Worm (Caenorhabditis elegans) whole organism, young adult: Measurements from ENCODE around the gene fbxl-5.

Experiments used
- B0019.2 ChIP-seq: fragments of 200-800 bp; sonication (Bioruptor generic); conservative IDR thresholded peaks from 2 replicates; pipeline ENCODE4 v1.3.6; 2022; ENCODE audit warnings: missing genetic modification reagents, missing genetic modification characterization, missing compliant biosample characterization
- B0336.3 ChIP-seq: fragments of 200-800 bp; sonication (Bioruptor generic); IDR thresholded peaks from 2 replicates; pipeline ENCODE4 v1.3.6; 2022; ENCODE audit warnings: missing genetic modification characterization, missing compliant biosample characterization
- C17E4.6 ChIP-seq: fragments of 200-800 bp; sonication (Bioruptor generic); IDR thresholded peaks from 2 replicates; pipeline ENCODE4 v1.3.6; 2022; ENCODE audit warnings: missing genetic modification reagents, missing genetic modification characterization, missing compliant biosample characterization
- D2030.7 ChIP-seq: fragments of 200-800 bp; sonication (Bioruptor generic); IDR thresholded peaks from 2 replicates; pipeline ENCODE4 v1.3.6; 2022; ENCODE audit warnings: missing genetic modification reagents, missing genetic modification characterization, missing compliant biosample characterization
- F23B12.7 ChIP-seq: sonication (generic microtip); optimal IDR thresholded peaks from 2 replicates; lab custom pipeline; 2017; ENCODE audit warnings: missing genetic modification characterization, mild to moderate bottlenecking, missing compliant biosample characterization, antibody characterized with exemption, moderate library complexity; ENCODE audit not compliant: insufficient read depth
- F49E8.2 ChIP-seq: sonication (generic microtip); optimal IDR thresholded peaks from 3 replicates; lab custom pipeline; 2017; ENCODE audit warnings: missing genetic modification characterization, mild to moderate bottlenecking, missing compliant biosample characterization, antibody characterized with exemption, moderate library complexity; ENCODE audit not compliant: insufficient read depth
- K12H6.12 ChIP-seq: fragments of 200-800 bp; sonication (Bioruptor generic); optimal IDR thresholded peaks from 2 replicates; lab custom pipeline; 2018; ENCODE audit warnings: mild to moderate bottlenecking, missing genetic modification characterization, missing compliant biosample characterization
- T26A5.8 ChIP-seq: sonication (generic microtip); optimal IDR thresholded peaks from 2 replicates; lab custom pipeline; 2016; ENCODE audit warnings: missing genetic modification characterization, missing compliant biosample characterization
- Y67H2A.10 ChIP-seq: fragments of 200-800 bp; sonication (Bioruptor generic); conservative IDR thresholded peaks from 2 replicates; pipeline ENCODE4 v1.3.6; 2022; ENCODE audit warnings: missing genetic modification reagents, missing genetic modification characterization, missing compliant biosample characterization
- ZK185.1 ChIP-seq: sonication (generic microtip); optimal IDR thresholded peaks from 2 replicates; lab custom pipeline; 2016; ENCODE audit warnings: mild to moderate bottlenecking, missing genetic modification characterization, missing compliant biosample characterization; ENCODE audit not compliant: poor library complexity, severe bottlenecking
- athp-1 ChIP-seq: sonication (generic microtip); optimal IDR thresholded peaks from 2 replicates; lab custom pipeline; 2017; ENCODE audit warnings: mild to moderate bottlenecking, missing genetic modification characterization, missing compliant biosample characterization
- attf-3 ChIP-seq: fragments of 200-800 bp; sonication (Bioruptor generic); conservative IDR thresholded peaks from 2 replicates; pipeline ENCODE4 v1.3.6; 2022; ENCODE audit warnings: missing genetic modification reagents, missing genetic modification characterization, missing compliant biosample characterization
- attf-5 ChIP-seq: fragments of 200-800 bp; sonication (Bioruptor generic); optimal IDR thresholded peaks from 2 replicates; lab custom pipeline; 2018; ENCODE audit warnings: mild to moderate bottlenecking, missing genetic modification characterization, missing compliant biosample characterization
- attf-6 ChIP-seq: fragments of 200-800 bp; sonication (Bioruptor generic); IDR thresholded peaks from 2 replicates; pipeline ENCODE4 v1.3.6; 2022; ENCODE audit warnings: missing genetic modification reagents, missing genetic modification characterization, missing compliant biosample characterization
- ceh-100 ChIP-seq: fragments of 200-800 bp; sonication (Bioruptor generic); IDR thresholded peaks from 2 replicates; pipeline ENCODE4 v1.3.6; 2022; ENCODE audit warnings: missing genetic modification reagents, missing genetic modification characterization, missing compliant biosample characterization
- ceh-27 ChIP-seq: fragments of 200-800 bp; sonication (Bioruptor generic); optimal IDR thresholded peaks from 2 replicates; lab custom pipeline; 2018; ENCODE audit warnings: mild to moderate bottlenecking, missing genetic modification characterization, moderate library complexity, missing compliant biosample characterization
- egl-18 ChIP-seq: fragments of 200-800 bp; sonication (Bioruptor generic); IDR thresholded peaks from 2 replicates; pipeline ENCODE4 v1.3.6; 2022; ENCODE audit warnings: missing genetic modification reagents, missing genetic modification characterization, missing compliant biosample characterization
- egrh-3 ChIP-seq: fragments of 200-800 bp; sonication (Bioruptor generic); IDR thresholded peaks from 2 replicates; pipeline ENCODE4 v1.3.6; 2022; ENCODE audit warnings: missing genetic modification reagents, missing genetic modification characterization, missing compliant biosample characterization
- ekl-4 ChIP-seq: fragments of 200-800 bp; sonication (Bioruptor generic); IDR thresholded peaks from 2 replicates; pipeline ENCODE4 v1.3.6; 2022; ENCODE audit warnings: missing genetic modification reagents, missing genetic modification characterization, missing compliant biosample characterization
- hrde-1 ChIP-seq: sonication (generic microtip); optimal IDR thresholded peaks from 2 replicates; lab custom pipeline; 2016; ENCODE audit warnings: missing genetic modification characterization, mild to moderate bottlenecking, missing compliant biosample characterization, moderate library complexity, missing genotype, missing genetic modification reagents, borderline replicate concordance
- let-607 ChIP-seq, 2 experiments: fragments of 200-800 bp in 1 of 2; sonication (Bioruptor generic) in 1 of 2; sonication (generic microtip) in 1 of 2; optimal IDR thresholded peaks; 2 replicates each; lab custom pipeline; 2016 to 2018; ENCODE audit warnings: mild to moderate bottlenecking in 2 of 2, missing compliant biosample characterization in 2 of 2, missing genetic modification characterization in 2 of 2, moderate library complexity in 2 of 2, missing genotype in 1 of 2
- lin-26 ChIP-seq: fragments of 200-800 bp; sonication (Bioruptor generic); IDR thresholded peaks from 2 replicates; pipeline ENCODE4 v1.3.6; 2022; ENCODE audit warnings: missing genetic modification reagents, missing genetic modification characterization, missing compliant biosample characterization
- lin-40 ChIP-seq: sonication (generic microtip); optimal IDR thresholded peaks from 2 replicates; lab custom pipeline; 2016; ENCODE audit warnings: missing genetic modification characterization, mild to moderate bottlenecking, missing compliant biosample characterization, missing genotype, missing genetic modification reagents
- lin-54 ChIP-seq: fragments of 200-800 bp; sonication (Bioruptor generic); optimal IDR thresholded peaks from 2 replicates; lab custom pipeline; 2018; ENCODE audit warnings: mild to moderate bottlenecking, missing genetic modification characterization, missing compliant biosample characterization
- lsl-1 ChIP-seq: fragments of 200-800 bp; sonication (Bioruptor generic); optimal IDR thresholded peaks from 2 replicates; lab custom pipeline; 2018; ENCODE audit warnings: mild to moderate bottlenecking, missing genetic modification characterization, moderate library complexity, missing compliant biosample characterization
- lsy-27 ChIP-seq: sonication (generic microtip); optimal IDR thresholded peaks from 2 replicates; lab custom pipeline; 2017; ENCODE audit warnings: missing genetic modification characterization, mild to moderate bottlenecking, missing compliant biosample characterization, antibody characterized with exemption, missing genotype, borderline replicate concordance; ENCODE audit not compliant: insufficient read depth
- madf-10 ChIP-seq: sonication (generic microtip); optimal IDR thresholded peaks from 2 replicates; lab custom pipeline; 2016; ENCODE audit warnings: mild to moderate bottlenecking, missing genetic modification characterization, missing compliant biosample characterization
- madf-3 ChIP-seq: fragments of 200-800 bp; sonication (Bioruptor generic); IDR thresholded peaks from 2 replicates; pipeline ENCODE4 v1.3.6; 2022; ENCODE audit warnings: missing genetic modification reagents, missing genetic modification characterization, missing compliant biosample characterization
- madf-6 ChIP-seq: fragments of 200-800 bp; sonication (Bioruptor generic); IDR thresholded peaks from 2 replicates; pipeline ENCODE4 v1.3.6; 2022; ENCODE audit warnings: missing genetic modification reagents, missing genetic modification characterization, missing compliant biosample characterization
- mel-28 ChIP-seq: sonication (generic microtip); optimal IDR thresholded peaks from 2 replicates; lab custom pipeline; 2016; ENCODE audit warnings: borderline replicate concordance, mild to moderate bottlenecking, missing genetic modification characterization, missing compliant biosample characterization
- mes-4 ChIP-seq: sonication (generic microtip); optimal IDR thresholded peaks from 2 replicates; lab custom pipeline; 2016; ENCODE audit warnings: missing genotype, missing genetic modification characterization, missing compliant biosample characterization
- nfya-1 ChIP-seq: sonication (generic microtip); optimal IDR thresholded peaks from 2 replicates; lab custom pipeline; 2017; ENCODE audit warnings: antibody characterized with exemption, missing compliant biosample characterization, missing genetic modification characterization, borderline replicate concordance; ENCODE audit not compliant: insufficient read depth
- nhr-120 ChIP-seq: fragments of 200-800 bp; sonication (Bioruptor generic); IDR thresholded peaks from 2 replicates; pipeline ENCODE4 v1.3.6; 2022; ENCODE audit warnings: missing genetic modification characterization, missing compliant biosample characterization
- pha-4 ChIP-seq: fragments of 150-350 bp; sonication (generic microtip); optimal IDR thresholded peaks from 2 replicates; lab custom pipeline; 2014; ENCODE audit warnings: missing biosample characterization, missing genetic modification reagents, missing genetic modification characterization
- rcor-1 ChIP-seq: fragments of 200-800 bp; sonication (Bioruptor generic); IDR thresholded peaks from 2 replicates; pipeline ENCODE4 v1.3.6; 2022; ENCODE audit warnings: missing genetic modification reagents, missing genetic modification characterization, missing compliant biosample characterization
- repo-1 ChIP-seq: sonication (generic microtip); optimal IDR thresholded peaks from 2 replicates; lab custom pipeline; 2017; ENCODE audit warnings: mild to moderate bottlenecking, missing genetic modification characterization, missing compliant biosample characterization
- sdz-38 ChIP-seq: sonication (generic microtip); optimal IDR thresholded peaks from 2 replicates; lab custom pipeline; 2016; ENCODE audit warnings: missing genotype, missing genetic modification characterization, missing compliant biosample characterization
- snpc-1.3 ChIP-seq: sonication (generic microtip); optimal IDR thresholded peaks from 2 replicates; lab custom pipeline; 2017; ENCODE audit warnings: missing genetic modification characterization, mild to moderate bottlenecking, missing compliant biosample characterization, antibody characterized with exemption, moderate library complexity, missing genotype, missing genetic modification reagents; ENCODE audit not compliant: insufficient read depth
- snpc-3.4 ChIP-seq: sonication (generic microtip); optimal IDR thresholded peaks from 2 replicates; lab custom pipeline; 2017; ENCODE audit warnings: missing genetic modification characterization, mild to moderate bottlenecking, missing compliant biosample characterization, antibody characterized with exemption, moderate library complexity, missing genotype, missing genetic modification reagents
- snpc-4 ChIP-seq, 5 experiments: fragments of 150-350 bp in 1 of 5; sonication (generic microtip) in 4 of 5; optimal IDR thresholded peaks; 2 replicates each; lab custom pipeline; 2014 to 2018; ENCODE audit warnings: missing genetic modification characterization in 5 of 5, missing biosample characterization in 3 of 5, antibody characterized with exemption in 2 of 5, mild to moderate bottlenecking in 2 of 5, missing compliant biosample characterization in 2 of 5, missing genotype in 2 of 5, moderate library complexity in 2 of 5, missing genetic modification reagents in 1 of 5
- tbp1 ChIP-seq: fragments of 200-800 bp; sonication (Bioruptor generic); optimal IDR thresholded peaks from 2 replicates; lab custom pipeline; 2018; ENCODE audit warnings: mild to moderate bottlenecking, missing genetic modification characterization, missing compliant biosample characterization
- tbx-9 ChIP-seq: sonication (generic microtip); optimal IDR thresholded peaks from 2 replicates; lab custom pipeline; 2016; ENCODE audit warnings: borderline replicate concordance, missing genetic modification characterization, inconsistent platforms, missing compliant biosample characterization
- unc-62 ChIP-seq: fragments of 150-350 bp; optimal IDR thresholded peaks from 2 replicates; lab custom pipeline; 2014; ENCODE audit warnings: missing biosample characterization, missing genetic modification reagents, missing genetic modification characterization
- zfh-2 ChIP-seq: fragments of 200-800 bp; sonication (Bioruptor generic); conservative IDR thresholded peaks from 2 replicates; pipeline ENCODE4 v1.3.6; 2022; ENCODE audit warnings: missing genetic modification reagents, missing genetic modification characterization, missing compliant biosample characterization
- ztf-26 ChIP-seq: sonication (generic microtip); optimal IDR thresholded peaks from 2 replicates; lab custom pipeline; 2017; ENCODE audit warnings: missing genetic modification characterization, missing compliant biosample characterization

Gene fbxl-5

DNA sequence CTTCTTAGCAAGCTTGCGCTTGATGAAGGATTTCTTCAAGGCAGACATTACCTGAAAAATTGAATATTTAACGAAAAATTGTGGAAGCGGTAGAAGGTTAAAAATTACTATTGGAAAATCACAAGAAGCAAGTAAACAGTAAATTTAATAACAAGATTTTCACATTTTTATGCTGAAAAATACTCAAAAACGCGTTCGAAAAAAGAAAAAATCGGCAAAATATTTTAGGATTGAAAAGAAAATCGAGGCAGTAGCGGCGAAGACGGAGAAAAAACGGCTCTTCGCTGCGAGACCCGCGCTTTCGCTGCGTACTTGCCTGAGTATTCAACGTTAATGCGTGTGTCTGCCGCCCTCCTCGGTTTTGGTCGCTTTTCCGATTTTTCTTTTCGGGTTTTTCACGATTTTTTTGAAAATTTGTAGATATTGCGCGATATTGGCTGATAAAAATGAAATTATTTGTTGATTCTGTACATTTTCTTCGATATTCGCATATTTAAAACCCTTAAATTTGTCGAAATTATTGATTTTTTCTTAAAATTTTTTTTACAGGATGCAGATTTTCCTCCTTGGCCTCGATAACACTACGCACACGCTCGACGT is 33.4 kb downstream of the fbxl-5 start, which contains the start of the genes rpl-39 and rps-30 (continued):
- TF ChIP-seq lin-26 (GFP tag; lab: Robert Waterston, UW) (no peak), ceh-27 (GFP tag; lab: Kevin White, UChicago) (peak; percentile 59), sdz-38 (tag; lab: Kevin White, UChicago) (no peak), B0019.2 (GFP tag; lab: Robert Waterston, UW) (0 out of 2 replicates have a peak, but pooled peaks have one; percentile 47), egrh-3 (GFP tag; lab: Robert Waterston, UW) (peak; percentile 34; the same call in 1 of the 2 replicates), snpc-1.3 (tag; lab: Kevin White, UChicago) (peak; percentile 56), zfh-2 (peak; percentile 51; the same call in 1 of the 2 replicates), snpc-4 (GFP tag; optimal IDR thresholded peaks at IDR 0.05; lab: Kevin White, UChicago) (peak; percentile 28), snpc-4 (tag; optimal IDR thresholded peaks at IDR 0.05; lab: Kevin White, UChicago) (peak in 3 of 4 experiments; percentile 47 to 73 (median 53)), attf-3 (0 out of 2 replicates have a peak, but pooled peaks have one; percentile 27), snpc-3.4 (tag; lab: Kevin White, UChicago) (peak; percentile 16), F23B12.7 (peak; percentile 90), pha-4 (tag; lab: Kevin White, UChicago) (peak; percentile 29), K12H6.12 (tag; lab: Kevin White, UChicago) (no peak), nfya-1 (tag; lab: Kevin White, UChicago) (no peak), let-607 (tag; optimal IDR thresholded peaks at IDR 0.05; lab: Kevin White, UChicago) (peak in 1 of 2 experiments; percentile 22), egl-18 (no peak), ztf-26 (tag; lab: Kevin White, UChicago) (peak; percentile 30), unc-62 (GFP tag; lab: Kevin White, UChicago) (peak; percentile 22), attf-6 (GFP tag; lab: Robert Waterston, UW) (no peak), lsl-1 (GFP tag; lab: Kevin White, UChicago) (peak; percentile 33), nhr-120 (GFP tag; lab: Robert Waterston, UW) (no peak), madf-10 (tag; lab: Kevin White, UChicago) (peak; percentile 43), ceh-100 (GFP tag; lab: Robert Waterston, UW) (peak; percentile 42), lsy-27 (no peak), Y67H2A.10 (peak; percentile 53; the same call in 1 of the 2 replicates), C17E4.6 (GFP tag; lab: Robert Waterston, UW) (peak; percentile 10; the same call in 1 of the 2 replicates), tbx-9 (no peak), ZK185.1 (tag; lab: Kevin White, UChicago) (peak; percentile 52), attf-5 (peak; percentile 77), D2030.7 (GFP tag; lab: Robert Waterston, UW) (peak; percentile 74), rcor-1 (peak; percentile 72), mel-28 (tag; lab: Kevin White, UChicago) (no peak), lin-40 (tag; lab: Kevin White, UChicago) (peak; percentile 53), mes-4 (tag; lab: Kevin White, UChicago) (no peak), lin-54 (GFP tag; lab: Kevin White, UChicago) (peak; percentile 71)

ce11 chrV:7777098-7777497 is 34.4 kb downstream of the fbxl-5 start, which contains the start of gene C26F1.3:
TSS of gene C26F1.3 (plus strand) at chrV:7777300.
- TF ChIP-seq snpc-1.3 (tag; lab: Kevin White, UChicago) (peak; percentile 0), tbp1 (GFP tag; lab: Kevin White, UChicago) (peak; percentile 20), F49E8.2 (tag; lab: Kevin White, UChicago) (peak; percentile 19), rcor-1 (peak; percentile 44; the same call in 1 of the 2 replicates), T26A5.8 (no peak), B0336.3 (peak; percentile 81), madf-3 (GFP tag; lab: Robert Waterston, UW) (peak; percentile 85; the same call in 1 of the 2 replicates), ekl-4 (no peak), snpc-3.4 (tag; lab: Kevin White, UChicago) (peak; percentile 27), athp-1 (tag; lab: Kevin White, UChicago) (peak; percentile 22), madf-6 (peak; percentile 54), hrde-1 (peak; percentile 71), repo-1 (tag; lab: Kevin White, UChicago) (peak; percentile 51)
